Worm (Caenorhabditis elegans) whole organism, young adult: ENCODE measurements around the gene C14C6.2.

Experiments used
- C17E4.6 ChIP-seq: fragments of 200-800 bp; sonication (Bioruptor generic); IDR thresholded peaks from 2 replicates; pipeline ENCODE4 v1.3.6; 2022; ENCODE audit warnings: missing genetic modification reagents, missing genetic modification characterization, missing compliant biosample characterization
- F23B12.7 ChIP-seq: sonication (generic microtip); optimal IDR thresholded peaks from 2 replicates; lab custom pipeline; 2017; ENCODE audit warnings: missing genetic modification characterization, mild to moderate bottlenecking, missing compliant biosample characterization, antibody characterized with exemption, moderate library complexity; ENCODE audit not compliant: insufficient read depth
- F39B2.1 ChIP-seq: fragments of 200-800 bp; sonication (Bioruptor generic); IDR thresholded peaks from 2 replicates; pipeline ENCODE4 v1.3.6; 2022; ENCODE audit warnings: missing genetic modification reagents, missing genetic modification characterization, missing compliant biosample characterization
- F55B11.4 ChIP-seq: sonication (generic microtip); optimal IDR thresholded peaks from 2 replicates; lab custom pipeline; 2016; ENCODE audit warnings: missing compliant biosample characterization, missing genetic modification characterization, borderline replicate concordance; ENCODE audit not compliant: insufficient read depth
- F57C9.4 ChIP-seq: sonication (generic microtip); optimal IDR thresholded peaks from 2 replicates; lab custom pipeline; 2017; ENCODE audit warnings: mild to moderate bottlenecking, missing genetic modification characterization, missing compliant biosample characterization
- K12H6.12 ChIP-seq: fragments of 200-800 bp; sonication (Bioruptor generic); optimal IDR thresholded peaks from 2 replicates; lab custom pipeline; 2018; ENCODE audit warnings: mild to moderate bottlenecking, missing genetic modification characterization, missing compliant biosample characterization
- Y53F4B.3 ChIP-seq: fragments of 200-800 bp; sonication (Bioruptor generic); IDR thresholded peaks from 2 replicates; pipeline ENCODE4 v1.3.6; 2022; ENCODE audit warnings: missing genetic modification reagents, missing genetic modification characterization, missing compliant biosample characterization
- Y95B8A.8 ChIP-seq: fragments of 200-800 bp; sonication (Bioruptor generic); IDR thresholded peaks from 2 replicates; pipeline ENCODE4 v1.3.6; 2022; ENCODE audit warnings: missing genetic modification reagents, missing genetic modification characterization, missing compliant biosample characterization
- ZK185.1 ChIP-seq: sonication (generic microtip); optimal IDR thresholded peaks from 2 replicates; lab custom pipeline; 2016; ENCODE audit warnings: mild to moderate bottlenecking, missing genetic modification characterization, missing compliant biosample characterization; ENCODE audit not compliant: poor library complexity, severe bottlenecking
- attf-6 ChIP-seq: fragments of 200-800 bp; sonication (Bioruptor generic); IDR thresholded peaks from 2 replicates; pipeline ENCODE4 v1.3.6; 2022; ENCODE audit warnings: missing genetic modification reagents, missing genetic modification characterization, missing compliant biosample characterization
- bed-2 ChIP-seq: fragments of 200-800 bp; sonication (Bioruptor generic); IDR thresholded peaks from 2 replicates; pipeline ENCODE4 v1.3.6; 2022; ENCODE audit warnings: missing genetic modification reagents, missing genetic modification characterization, missing compliant biosample characterization
- ccch-3 ChIP-seq: fragments of 200-800 bp; sonication (Bioruptor generic); optimal IDR thresholded peaks from 2 replicates; lab custom pipeline; 2018; ENCODE audit warnings: mild to moderate bottlenecking, missing genetic modification characterization, missing compliant biosample characterization
- cebp-2 ChIP-seq: fragments of 200-800 bp; sonication (Bioruptor generic); IDR thresholded peaks from 2 replicates; pipeline ENCODE4 v1.3.6; 2022; ENCODE audit warnings: missing genetic modification characterization, missing compliant biosample characterization
- ceh-40 ChIP-seq: fragments of 200-800 bp; sonication (Bioruptor generic); IDR thresholded peaks from 2 replicates; pipeline ENCODE4 v1.3.6; 2022; ENCODE audit warnings: missing genetic modification characterization, missing compliant biosample characterization
- ceh-58 ChIP-seq: fragments of 200-800 bp; sonication (Bioruptor generic); IDR thresholded peaks from 2 replicates; pipeline ENCODE4 v1.3.6; 2022; ENCODE audit warnings: missing genetic modification characterization, missing compliant biosample characterization
- ceh-79 ChIP-seq: sonication (generic microtip); optimal IDR thresholded peaks from 2 replicates; lab custom pipeline; 2017; ENCODE audit warnings: mild to moderate bottlenecking, missing genetic modification characterization, missing compliant biosample characterization
- chd-7 ChIP-seq: sonication (generic microtip); optimal IDR thresholded peaks from 2 replicates; lab custom pipeline; 2016; ENCODE audit warnings: mild to moderate bottlenecking, missing genetic modification characterization, moderate library complexity, missing compliant biosample characterization
- dox-1 ChIP-seq: fragments of 200-800 bp; sonication (Bioruptor generic); IDR thresholded peaks from 2 replicates; pipeline ENCODE4 v1.3.6; 2022; ENCODE audit warnings: missing genetic modification reagents, missing genetic modification characterization, missing compliant biosample characterization
- dpff-1 ChIP-seq: sonication (generic microtip); optimal IDR thresholded peaks from 2 replicates; lab custom pipeline; 2017; ENCODE audit warnings: mild to moderate bottlenecking, missing genetic modification characterization, missing compliant biosample characterization
- ets-4 ChIP-seq: fragments of 200-800 bp; sonication (Bioruptor generic); optimal IDR thresholded peaks from 2 replicates; lab custom pipeline; 2018; ENCODE audit warnings: mild to moderate bottlenecking, missing genetic modification characterization, missing compliant biosample characterization
- hlh-12 ChIP-seq: sonication (generic microtip); optimal IDR thresholded peaks from 2 replicates; lab custom pipeline; 2016; ENCODE audit warnings: missing genetic modification characterization, missing compliant biosample characterization
- hmg-1.2 ChIP-seq: fragments of 200-800 bp; sonication (Bioruptor generic); IDR thresholded peaks from 2 replicates; pipeline ENCODE4 v1.3.6; 2022; ENCODE audit warnings: missing genetic modification reagents, missing genetic modification characterization, missing compliant biosample characterization
- lin-26 ChIP-seq: fragments of 200-800 bp; sonication (Bioruptor generic); IDR thresholded peaks from 2 replicates; pipeline ENCODE4 v1.3.6; 2022; ENCODE audit warnings: missing genetic modification reagents, missing genetic modification characterization, missing compliant biosample characterization
- lin-54 ChIP-seq: fragments of 200-800 bp; sonication (Bioruptor generic); optimal IDR thresholded peaks from 2 replicates; lab custom pipeline; 2018; ENCODE audit warnings: mild to moderate bottlenecking, missing genetic modification characterization, missing compliant biosample characterization
- mxl-1 ChIP-seq: sonication (generic microtip); optimal IDR thresholded peaks from 2 replicates; lab custom pipeline; 2016; ENCODE audit warnings: missing genetic modification characterization, missing compliant biosample characterization
- nhr-120 ChIP-seq: fragments of 200-800 bp; sonication (Bioruptor generic); IDR thresholded peaks from 2 replicates; pipeline ENCODE4 v1.3.6; 2022; ENCODE audit warnings: missing genetic modification characterization, missing compliant biosample characterization
- nhr-179 ChIP-seq: sonication (generic microtip); optimal IDR thresholded peaks from 2 replicates; lab custom pipeline; 2016; ENCODE audit warnings: mild to moderate bottlenecking, missing genetic modification characterization, missing compliant biosample characterization
- nhr-27 ChIP-seq: fragments of 200-800 bp; sonication (Bioruptor generic); optimal IDR thresholded peaks from 2 replicates; lab custom pipeline; 2018; ENCODE audit warnings: mild to moderate bottlenecking, missing genetic modification characterization, moderate library complexity, missing compliant biosample characterization
- nhr-80 ChIP-seq: sonication (generic microtip); optimal IDR thresholded peaks from 2 replicates; lab custom pipeline; 2016; ENCODE audit warnings: missing genetic modification characterization, missing compliant biosample characterization
- pbrm-1 ChIP-seq: fragments of 200-800 bp; sonication (Bioruptor generic); IDR thresholded peaks from 2 replicates; pipeline ENCODE4 v1.3.6; 2022; ENCODE audit warnings: missing genetic modification reagents, missing genetic modification characterization, missing compliant biosample characterization
- sea-2 ChIP-seq: fragments of 200-800 bp; sonication (Bioruptor generic); IDR thresholded peaks from 2 replicates; pipeline ENCODE4 v1.3.6; 2022; ENCODE audit warnings: missing genetic modification characterization, missing compliant biosample characterization
- snpc-1.1 ChIP-seq: sonication (generic microtip); optimal IDR thresholded peaks from 2 replicates; lab custom pipeline; 2017; ENCODE audit warnings: missing genetic modification characterization, mild to moderate bottlenecking, missing compliant biosample characterization, antibody characterized with exemption, moderate library complexity, missing genotype, missing genetic modification reagents; ENCODE audit not compliant: insufficient read depth
- snpc-1.3 ChIP-seq: sonication (generic microtip); optimal IDR thresholded peaks from 2 replicates; lab custom pipeline; 2017; ENCODE audit warnings: missing genetic modification characterization, mild to moderate bottlenecking, missing compliant biosample characterization, antibody characterized with exemption, moderate library complexity, missing genotype, missing genetic modification reagents; ENCODE audit not compliant: insufficient read depth
- ztf-18 ChIP-seq: sonication (generic microtip); optimal IDR thresholded peaks from 2 replicates; lab custom pipeline; 2016; ENCODE audit warnings: missing genotype, mild to moderate bottlenecking, missing genetic modification characterization, missing compliant biosample characterization
- ztf-25 ChIP-seq: fragments of 200-800 bp; sonication (Bioruptor generic); IDR thresholded peaks from 2 replicates; pipeline ENCODE4 v1.3.6; 2022; ENCODE audit warnings: missing genetic modification reagents, missing genetic modification characterization, missing compliant biosample characterization
- ztf-6 ChIP-seq: fragments of 200-800 bp; sonication (Bioruptor generic); IDR thresholded peaks from 2 replicates; pipeline ENCODE4 v1.3.6; 2022; ENCODE audit warnings: missing genetic modification reagents, missing genetic modification characterization, missing compliant biosample characterization

C14C6.2 gene

DNA sequence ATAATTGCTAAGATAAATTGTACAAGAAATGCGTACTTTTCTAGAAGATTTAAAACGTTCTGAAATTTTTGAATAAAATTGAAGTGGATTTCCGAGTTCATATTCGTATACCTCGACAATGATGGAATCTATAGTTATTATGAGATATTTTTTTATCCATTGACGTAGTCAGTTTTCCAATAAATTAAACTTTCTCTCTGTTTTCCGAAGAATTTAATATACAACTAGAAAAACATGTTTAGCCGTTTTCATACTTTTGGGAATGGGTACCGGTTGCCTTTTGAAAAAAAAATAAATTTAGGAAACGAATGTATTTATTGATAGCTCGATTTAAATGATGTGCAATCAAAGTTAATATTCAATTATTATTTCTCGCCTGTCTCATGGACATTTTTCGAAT is 45.9 kb downstream of the C14C6.2 start, which contains the start of gene srw-109:
Gene srw-109 (minus strand): TSS at position 101 of the 400 bp plus-strand sequence.
- TF ChIP-seq chd-7 (tag; lab: Kevin White, UChicago) = no peak
- TF ChIP-seq snpc-1.3 (tag; lab: Kevin White, UChicago) = no peak
- TF ChIP-seq ceh-58 = no peak
- TF ChIP-seq F57C9.4 (tag; lab: Kevin White, UChicago) = no peak
- TF ChIP-seq F55B11.4 (tag; lab: Kevin White, UChicago) = no peak
- TF ChIP-seq dpff-1 (tag; lab: Kevin White, UChicago) = no peak
- no peak for TF ChIP-seq ztf-18 (tag; lab: Kevin White, UChicago)
- no peak for TF ChIP-seq F39B2.1 (GFP tag; lab: Robert Waterston, UW)
- no peak for TF ChIP-seq hmg-1.2 (GFP tag; lab: Robert Waterston, UW)
- TF ChIP-seq snpc-1.1 (tag; lab: Kevin White, UChicago) = no peak
- no peak for TF ChIP-seq F23B12.7 (tag; lab: Kevin White, UChicago)
- no peak for TF ChIP-seq ets-4
- no peak for TF ChIP-seq lin-54 (GFP tag; lab: Kevin White, UChicago)
- no peak for TF ChIP-seq mxl-1 (tag; lab: Kevin White, UChicago)
- TF ChIP-seq attf-6 (GFP tag; lab: Robert Waterston, UW) = no peak
- no peak for TF ChIP-seq nhr-27 (tag; lab: Kevin White, UChicago)

DNA sequence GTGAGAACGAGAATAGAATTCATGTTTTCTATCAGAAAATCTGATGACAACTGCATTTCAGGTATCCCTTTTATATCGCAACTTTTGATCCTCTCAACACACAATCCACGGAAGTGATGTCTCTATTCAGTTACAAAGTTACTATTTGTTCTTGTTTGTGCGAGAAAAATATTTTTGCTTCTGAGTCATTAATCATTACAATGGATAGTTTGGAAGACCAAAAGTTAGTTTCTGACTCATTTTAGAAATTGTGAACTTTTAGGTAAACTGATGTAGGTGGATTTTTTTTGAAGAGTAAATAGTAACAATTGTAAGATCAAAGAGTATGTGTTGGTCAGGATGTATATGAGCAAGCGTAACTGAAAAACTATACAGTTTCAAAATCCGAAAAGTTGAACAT is 46.7 kb downstream of the C14C6.2 start, which contains the start of gene srlf-36:
Gene srlf-36 (minus strand): TSS at position 101 of the 400 bp plus-strand sequence.
- no peak for TF ChIP-seq ceh-79 (tag; lab: Kevin White, UChicago)
- TF ChIP-seq nhr-179 (tag; lab: Kevin White, UChicago) = no peak
- no peak for TF ChIP-seq ztf-6 (GFP tag; lab: Robert Waterston, UW)
- no peak for TF ChIP-seq Y53F4B.3 (GFP tag; lab: Robert Waterston, UW)
- TF ChIP-seq bed-2 (GFP tag; lab: Robert Waterston, UW) = no peak
- no peak for TF ChIP-seq hlh-12 (tag; lab: Kevin White, UChicago)

DNA sequence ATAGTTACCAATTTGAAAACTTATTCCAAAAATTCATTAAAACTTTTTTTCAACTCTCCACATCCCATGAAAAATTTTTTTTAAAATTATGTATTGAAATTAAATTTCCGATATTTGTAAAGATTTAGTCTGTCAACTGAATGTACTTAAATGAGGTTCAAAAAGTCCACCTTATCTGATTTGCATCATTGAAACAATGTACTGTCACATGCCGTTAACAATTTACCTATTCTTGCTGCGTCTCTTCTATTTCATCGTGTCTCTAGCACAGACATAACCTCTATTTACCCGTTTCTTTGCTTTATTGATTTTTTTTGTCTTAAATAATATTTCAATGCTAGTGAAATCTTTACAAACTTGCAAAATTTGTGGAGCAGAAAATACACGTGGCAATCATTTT is 47.3 kb downstream of the C14C6.2 start, which contains the start of gene nhr-90:
Gene nhr-90 (plus strand): TSS at position 296 of the 400 bp plus-strand sequence.
- TF ChIP-seq sea-2 (GFP tag; lab: Robert Waterston, UW) (no peak), ceh-40 (GFP tag; lab: Robert Waterston, UW) (no peak), nhr-120 (no peak), cebp-2 (GFP tag; lab: Robert Waterston, UW) (no peak), ztf-25 (GFP tag; lab: Robert Waterston, UW) (no peak), C17E4.6 (GFP tag; lab: Robert Waterston, UW) (no peak), dox-1 (GFP tag; lab: Robert Waterston, UW) (no peak), nhr-80 (tag; lab: Kevin White, UChicago) (no peak), K12H6.12 (tag; lab: Kevin White, UChicago) (no peak), Y95B8A.8 (GFP tag; lab: Robert Waterston, UW) (no peak), ceh-79 (tag; lab: Kevin White, UChicago) (no peak), pbrm-1 (GFP tag; lab: Robert Waterston, UW) (no peak), ZK185.1 (no peak), lin-26 (GFP tag; lab: Robert Waterston, UW) (no peak), ccch-3 (GFP tag; lab: Kevin White, UChicago) (no peak)
